Fruit fly (Drosophila melanogaster): ENCODE measurements around the gene Ssadh.
A peak's percentile ranks its signal among the peaks of the same experiment; 100 is the strongest.

The Ssadh gene

dm6 chr3R:25638381-25638780 is 11.7 kb upstream of the Ssadh start:
- TF ChIP-seq HLH106 (tag; optimal IDR thresholded peaks at IDR 0.05), result no peak
- TF ChIP-seq psq (GFP tag; optimal IDR thresholded peaks at IDR 0.05), result peak; percentile 3
- no peak for TF ChIP-seq Myc (optimal IDR thresholded peaks at IDR 0.05)
- no peak for TF ChIP-seq h (GFP tag; optimal IDR thresholded peaks at IDR 0.05)
- no peak for TF ChIP-seq lola (GFP tag; optimal IDR thresholded peaks at IDR 0.05)
- no peak for TF ChIP-seq GATAd (GFP tag; optimal IDR thresholded peaks at IDR 0.05)
- no peak for TF ChIP-seq Mio (GFP tag; optimal IDR thresholded peaks at IDR 0.05)

- TF ChIP-seq Hr83 (GFP tag; optimal IDR thresholded peaks at IDR 0.05; ENCODE audit: poor library complexity, severe bottlenecking) (peak; percentile 20), dl (GFP tag; optimal IDR thresholded peaks at IDR 0.05; ENCODE audit: insufficient read depth in 1 of 2, partially characterized antibody in 2 of 2) (no peak), fru (GFP tag; optimal IDR thresholded peaks at IDR 0.05) (peak; percentile 77), Rel (GFP tag; optimal IDR thresholded peaks at IDR 0.05) (peak; percentile 26), Rel (tag; optimal IDR thresholded peaks at IDR 0.05) (peak; percentile 21), dmrt93B (GFP tag; optimal IDR thresholded peaks at IDR 0.05) (peak; percentile 51), Abd-B (GFP tag; optimal IDR thresholded peaks at IDR 0.05) (no peak), psq (GFP tag; optimal IDR thresholded peaks at IDR 0.05) (peak; percentile 60), HLH106 (tag; optimal IDR thresholded peaks at IDR 0.05) (peak; percentile 67), usp (GFP tag; optimal IDR thresholded peaks at IDR 0.05) (no peak), ey (GFP tag; optimal IDR thresholded peaks at IDR 0.05) (peak; percentile 71), Myc (optimal IDR thresholded peaks at IDR 0.05) (no peak), br (GFP tag; optimal IDR thresholded peaks at IDR 0.05) (peak; percentile 68), N (GFP tag; optimal IDR thresholded peaks at IDR 0.05) (no peak), Hr78 (GFP tag; optimal IDR thresholded peaks at IDR 0.05) (no peak), CrebA (GFP tag; optimal IDR thresholded peaks at IDR 0.05; ENCODE audit: borderline replicate concordance) (no peak), sv (GFP tag; optimal IDR thresholded peaks at IDR 0.05) (peak; percentile 8), CG9705 (GFP tag; optimal IDR thresholded peaks at IDR 0.05) (peak; percentile 43), rgr (GFP tag; optimal IDR thresholded peaks at IDR 0.05) (peak; percentile 61), h (GFP tag; optimal IDR thresholded peaks at IDR 0.05) (peak; percentile 83), pan (optimal IDR thresholded peaks at IDR 0.05) (peak; percentile 61), Dfd (GFP tag; optimal IDR thresholded peaks at IDR 0.05) (no peak), Hnf4 (GFP tag; optimal IDR thresholded peaks at IDR 0.05) (peak; percentile 24), CG32264 (GFP tag; optimal IDR thresholded peaks at IDR 0.05) (peak; percentile 12), Vsx2 (GFP tag; optimal IDR thresholded peaks at IDR 0.05; ENCODE audit: partially characterized antibody) (no peak), dsf (GFP tag; optimal IDR thresholded peaks at IDR 0.05; ENCODE audit: borderline replicate concordance) (no peak), GATAd (GFP tag; optimal IDR thresholded peaks at IDR 0.05) (no peak), Jra (GFP tag; optimal IDR thresholded peaks at IDR 0.05) (no peak), sage (GFP tag; optimal IDR thresholded peaks at IDR 0.05) (peak; percentile 68), lola (GFP tag; optimal IDR thresholded peaks at IDR 0.05) (no peak), Dif (GFP tag; optimal IDR thresholded peaks at IDR 0.05; ENCODE audit: partially characterized antibody) (peak; percentile 64), Mio (GFP tag; optimal IDR thresholded peaks at IDR 0.05) (no peak), foxo (GFP tag; optimal IDR thresholded peaks at IDR 0.05) (peak in 1 of 2 experiments; percentile 80), jim (GFP tag; optimal IDR thresholded peaks at IDR 0.05) (no peak), brk (GFP tag; optimal IDR thresholded peaks at IDR 0.05) (peak; percentile 52), tai (GFP tag; optimal IDR thresholded peaks at IDR 0.05) (no peak), OdsH (GFP tag; optimal IDR thresholded peaks at IDR 0.05) (peak; percentile 79), Sp1 (GFP tag; optimal IDR thresholded peaks at IDR 0.05) (peak; percentile 78), woc (GFP tag; optimal IDR thresholded peaks at IDR 0.05) (peak; percentile 93)
Observed at dm6 chr3R:25637294-25638174, 10.8 kb upstream of the Ssadh start, which contains the start of gene jigr1. jigr1 (plus strand) TSS chr3R:25637843.

Data from whole organism, wandering third instar larva.